Worm (Caenorhabditis elegans): ENCODE results near the gene B0310.6.
A peak's percentile ranks its signal among the peaks of the same experiment; 100 is the strongest.

Gene B0310.6

DNA sequence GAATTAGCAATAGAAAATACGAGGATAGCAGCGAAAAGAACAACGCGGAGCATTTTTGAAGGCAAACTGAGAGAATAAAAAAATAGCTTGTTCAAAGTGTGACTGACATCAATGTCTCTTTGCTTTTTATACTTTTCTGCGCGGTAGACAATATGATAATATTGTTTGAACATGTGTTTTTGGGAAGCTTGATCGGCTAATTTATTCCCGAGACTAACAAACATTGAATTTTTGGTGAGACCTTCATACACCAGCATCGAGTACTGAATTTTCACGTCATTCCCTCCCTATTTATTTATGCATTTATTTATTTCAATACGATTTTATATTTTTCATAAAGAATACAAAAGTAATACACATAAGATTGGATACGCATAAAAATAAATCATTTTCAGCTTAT, at the start of gene B0310.6:
B0310.6 (minus strand) TSS at position 101 of the 400 bp plus-strand sequence.
- no peak for TF ChIP-seq skn-1 (tag; optimal IDR thresholded peaks at IDR 0.05)
- TF ChIP-seq R02D3.7 (tag; optimal IDR thresholded peaks at IDR 0.05) = no peak
- no peak for TF ChIP-seq nhr-6 (tag; optimal IDR thresholded peaks at IDR 0.05)
- TF ChIP-seq ama-1 (optimal IDR thresholded peaks at IDR 0.05) = no peak
- no peak for TF ChIP-seq elt-3 (tag; optimal IDR thresholded peaks at IDR 0.05)
- TF ChIP-seq unc-62 (GFP tag; optimal IDR thresholded peaks at IDR 0.05) = no peak
- no peak for TF ChIP-seq zag-1 (tag; optimal IDR thresholded peaks at IDR 0.05)
- TF ChIP-seq snpc-4 (tag; optimal IDR thresholded peaks at IDR 0.05) = no peak
- TF ChIP-seq mab-5 (tag; optimal IDR thresholded peaks at IDR 0.05) = no peak
- TF ChIP-seq dmd-4 (tag; optimal IDR thresholded peaks at IDR 0.05) = no peak

DNA sequence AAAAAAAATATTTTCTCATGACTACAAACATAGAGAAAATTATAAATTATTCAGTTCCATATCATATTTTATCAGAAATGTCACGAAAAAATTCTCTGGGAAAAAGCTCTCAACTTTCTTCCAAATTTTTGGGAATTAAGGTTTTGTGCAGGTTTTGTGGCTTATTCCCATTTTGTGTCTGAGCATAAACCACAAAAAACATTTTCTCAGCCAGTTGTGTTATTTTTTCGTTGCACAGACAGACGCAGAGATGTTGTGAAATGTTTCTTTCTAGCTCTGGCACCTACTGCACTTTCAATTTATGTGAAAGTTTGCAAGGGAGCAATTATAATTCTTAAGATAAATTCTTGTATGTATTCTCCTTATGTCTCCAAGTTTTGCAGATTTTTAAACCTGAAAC, 44.3 kb upstream of the B0310.6 start:
- TF ChIP-seq Y55F3AM.14 (GFP tag; optimal IDR thresholded peaks at IDR 0.05) (no peak), aly-2 (tag; optimal IDR thresholded peaks at IDR 0.05) (no peak), unc-55 (GFP tag; optimal IDR thresholded peaks at IDR 0.05) (peak; percentile 36), lin-11 (tag; optimal IDR thresholded peaks at IDR 0.05) (no peak)

DNA sequence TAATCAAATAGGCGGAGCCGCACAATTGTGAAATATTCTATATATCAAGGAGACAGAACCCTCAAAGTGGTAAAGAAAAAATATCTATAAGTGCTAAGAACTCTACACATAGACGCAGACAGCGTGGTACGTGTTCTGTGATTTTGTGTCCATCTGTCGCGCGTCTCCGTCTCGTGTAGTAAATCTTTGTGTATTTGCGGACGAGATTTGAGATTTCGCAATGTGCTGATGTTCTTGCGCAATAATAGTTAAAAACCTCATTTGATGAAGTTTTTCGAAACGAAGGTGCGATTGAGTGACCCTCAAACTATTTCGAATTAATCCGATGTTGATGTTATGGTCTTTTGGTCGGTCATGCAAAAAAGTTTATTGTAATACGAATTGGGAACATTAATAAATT, 42.5 kb upstream of the B0310.6 start:
- TF ChIP-seq sem-4 (tag; optimal IDR thresholded peaks at IDR 0.05) (peak; percentile 2), lsy-2 (tag; optimal IDR thresholded peaks at IDR 0.05) (peak in 1 of 2 experiments; percentile 47), mdl-1 (tag; optimal IDR thresholded peaks at IDR 0.05) (peak in 1 of 2 experiments; percentile 35), ceh-16 (tag; optimal IDR thresholded peaks at IDR 0.05) (no peak), elt-3 (tag; optimal IDR thresholded peaks at IDR 0.05) (no peak), lin-39 (tag; optimal IDR thresholded peaks at IDR 0.05) (no peak), nhr-25 (tag; optimal IDR thresholded peaks at IDR 0.05) (peak; percentile 15), lin-11 (tag; optimal IDR thresholded peaks at IDR 0.05) (peak; percentile 54), crh-2 (tag; optimal IDR thresholded peaks at IDR 0.05) (peak; percentile 31), unc-62 (GFP tag; optimal IDR thresholded peaks at IDR 0.05) (no peak), R02D3.7 (tag; optimal IDR thresholded peaks at IDR 0.05) (no peak), unc-55 (GFP tag; optimal IDR thresholded peaks at IDR 0.05) (peak; percentile 92), ztf-4 (tag; optimal IDR thresholded peaks at IDR 0.05) (peak; percentile 4), snpc-4 (tag; optimal IDR thresholded peaks at IDR 0.05) (peak; percentile 17), sma-9 (GFP tag; optimal IDR thresholded peaks at IDR 0.05) (peak; percentile 74), sma-9 (tag; optimal IDR thresholded peaks at IDR 0.05) (no peak), ztf-11 (tag; optimal IDR thresholded peaks at IDR 0.05) (no peak), lin-13 (GFP tag; optimal IDR thresholded peaks at IDR 0.05) (peak; percentile 15), fos-1 (tag; optimal IDR thresholded peaks at IDR 0.05) (peak; percentile 15), C34F6.9 (tag; optimal IDR thresholded peaks at IDR 0.05) (peak; percentile 84), nhr-129 (tag; optimal IDR thresholded peaks at IDR 0.05) (peak; percentile 96), nhr-11 (tag; optimal IDR thresholded peaks at IDR 0.05) (no peak), zag-1 (tag; optimal IDR thresholded peaks at IDR 0.05) (peak; percentile 59), F13H6.1 (tag; optimal IDR thresholded peaks at IDR 0.05) (peak; percentile 46)

DNA sequence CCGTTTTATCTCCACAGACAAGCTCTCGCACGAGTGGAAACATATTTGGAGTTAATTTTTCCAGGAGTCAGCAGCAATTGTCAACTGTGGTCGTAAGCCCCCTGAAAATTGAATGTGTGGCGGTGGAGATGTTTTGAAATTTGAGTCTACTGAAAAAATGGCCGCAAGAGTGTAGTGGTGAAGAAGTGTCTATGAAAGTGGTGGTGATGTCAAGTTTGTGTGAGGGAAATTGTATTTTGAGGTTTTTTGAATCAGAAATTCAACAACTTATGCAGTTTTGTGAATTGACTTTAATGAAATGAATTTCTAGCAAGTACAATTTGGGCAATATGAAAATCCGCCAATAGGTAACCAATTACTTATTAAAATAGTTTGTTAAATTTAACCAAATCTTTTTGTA, 41.8 kb upstream of the B0310.6 start, which contains the start of gene mrp-2:
mrp-2 (minus strand) TSS at position 101 of the 400 bp plus-strand sequence.
- TF ChIP-seq ceh-82 (tag; optimal IDR thresholded peaks at IDR 0.05) (no peak), nhr-23 (tag; optimal IDR thresholded peaks at IDR 0.05) (no peak), nhr-21 (tag; optimal IDR thresholded peaks at IDR 0.05) (no peak), nhr-25 (tag; optimal IDR thresholded peaks at IDR 0.05) (no peak), F13H6.1 (tag; optimal IDR thresholded peaks at IDR 0.05) (no peak), fos-1 (tag; optimal IDR thresholded peaks at IDR 0.05) (no peak), lin-11 (tag; optimal IDR thresholded peaks at IDR 0.05) (no peak), nhr-11 (tag; optimal IDR thresholded peaks at IDR 0.05) (no peak), R02D3.7 (tag; optimal IDR thresholded peaks at IDR 0.05) (no peak), nhr-6 (tag; optimal IDR thresholded peaks at IDR 0.05) (no peak), peb-1 (tag; optimal IDR thresholded peaks at IDR 0.05) (no peak), nhr-12 (tag; optimal IDR thresholded peaks at IDR 0.05) (no peak), mab-5 (tag; optimal IDR thresholded peaks at IDR 0.05) (no peak), elt-3 (tag; optimal IDR thresholded peaks at IDR 0.05) (no peak), mdl-1 (tag; optimal IDR thresholded peaks at IDR 0.05) (no peak), mbf-1 (tag; optimal IDR thresholded peaks at IDR 0.05) (no peak), ztf-11 (tag; optimal IDR thresholded peaks at IDR 0.05) (no peak), sma-3 (GFP tag; optimal IDR thresholded peaks at IDR 0.05) (no peak), gmeb-1 (tag; optimal IDR thresholded peaks at IDR 0.05) (no peak), zag-1 (tag; optimal IDR thresholded peaks at IDR 0.05) (no peak)
